Worm (Caenorhabditis elegans) whole organism, L2 larva: Measurements from ENCODE around the gene egl-44.

Experiments used
- C34F6.9 ChIP-seq: fragments of 150-350 bp; optimal IDR thresholded peaks from 2 replicates; lab custom pipeline; 2014; ENCODE audit warnings: missing biosample characterization, missing genetic modification characterization
- ama-1 ChIP-seq: fragments of 150-350 bp; optimal IDR thresholded peaks from 2 replicates; lab custom pipeline; 2018; ENCODE audit warnings: inconsistent platforms
- dmd-4 ChIP-seq: sonication (generic microtip); optimal IDR thresholded peaks from 2 replicates; lab custom pipeline; 2017; ENCODE audit warnings: missing biosample characterization, missing genetic modification characterization
- lsy-2 ChIP-seq, 2 experiments: fragments of 150-350 bp in 1 of 2; sonication (generic microtip) in 1 of 2; optimal IDR thresholded peaks; 2 replicates each; lab custom pipeline; 2014 to 2017; ENCODE audit warnings: missing biosample characterization in 2 of 2, missing genetic modification characterization in 2 of 2

DNA sequence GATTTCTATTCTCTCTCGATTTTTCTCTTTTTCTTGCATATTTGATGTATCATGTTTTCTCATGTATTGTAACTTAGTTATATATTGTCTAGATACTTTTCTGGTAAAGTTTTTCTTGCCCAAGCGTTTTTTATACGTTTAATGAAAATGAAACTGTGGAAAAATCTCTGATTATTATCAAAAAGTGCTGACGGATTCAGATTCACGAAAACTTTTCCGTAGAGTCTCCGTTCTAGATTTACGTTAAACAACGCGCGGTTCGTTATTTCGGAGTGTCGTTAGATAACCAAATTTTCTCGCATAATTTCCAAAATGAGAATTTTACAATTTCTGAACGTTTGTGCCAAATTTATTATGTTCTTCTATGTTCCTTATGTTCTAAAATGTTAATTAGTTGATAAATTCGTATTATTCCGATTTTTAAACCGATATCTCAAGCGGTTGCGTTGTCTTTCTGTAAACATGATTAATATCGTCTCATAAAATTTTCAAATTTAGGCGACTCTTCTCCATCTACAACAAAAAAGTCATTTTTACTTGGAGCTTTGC is 10.4 kb upstream of the egl-44 start, which contains the start of gene ptp-2:
- TF ChIP-seq ama-1 (lab: Kevin White, UChicago) = peak; percentile 19
- peak; percentile 69 for TF ChIP-seq C34F6.9
- TF ChIP-seq lsy-2 (tag; optimal IDR thresholded peaks at IDR 0.05; lab: Kevin White, UChicago) = peak in 1 of 2 experiments; percentile 66
- no peak for TF ChIP-seq dmd-4 (tag; lab: Kevin White, UChicago)
